Worm (Caenorhabditis elegans): Measurements from ENCODE around the gene atln-1.

- TF ChIP-seq tbx-2 (tag; optimal IDR thresholded peaks at IDR 0.05) = no peak
- TF ChIP-seq egl-27 (tag; optimal IDR thresholded peaks at IDR 0.05) = no peak
- TF ChIP-seq hlh-17 (GFP tag; optimal IDR thresholded peaks at IDR 0.05; ENCODE audit: borderline replicate concordance) = no peak
- TF ChIP-seq nhr-76 (tag; optimal IDR thresholded peaks at IDR 0.05) = no peak
Observed at ce11 chrIV:2770067-2770466, 18.4 kb upstream of the atln-1 start.

All from whole organism, L1 larva.